Worm (Caenorhabditis elegans): Measurements from ENCODE around the gene fzo-1.

fzo-1 gene

DNA sequence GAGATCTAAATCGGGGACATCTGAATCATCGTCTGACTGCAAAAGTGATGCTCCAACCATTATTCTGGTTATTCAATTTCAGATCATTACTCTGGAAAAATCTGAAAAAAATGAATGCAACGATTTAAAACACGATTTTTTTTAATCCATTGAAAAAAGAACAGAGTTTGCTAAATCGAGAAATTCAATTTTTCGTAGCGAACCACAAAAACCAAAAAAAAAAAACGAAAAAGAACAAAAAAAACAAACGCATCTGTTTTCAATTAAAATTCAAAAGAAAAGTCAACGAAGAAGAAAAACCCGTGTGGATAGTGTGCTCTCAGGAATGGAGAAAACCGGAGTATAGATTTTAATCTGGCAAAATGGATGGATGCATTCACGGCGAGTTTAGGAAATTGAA lies 22.3 kb upstream of the fzo-1 start, which contains the start of gene F55C12.4:
Gene F55C12.4 (minus strand): TSS at position 101 of the 400 bp plus-strand sequence.
- TF ChIP-seq nhr-25 (tag; optimal IDR thresholded peaks at IDR 0.05; ENCODE audit: borderline replicate concordance, insufficient read depth) (no peak), ZK337.2 (GFP tag; IDR thresholded peaks at IDR 0.05) (no peak), daf-19 (GFP tag; conservative IDR thresholded peaks at IDR 0.05) (no peak), ceh-20 (GFP tag; IDR thresholded peaks at IDR 0.05) (no peak), madf-5 (GFP tag; IDR thresholded peaks at IDR 0.05) (no peak), lin-39 (tag; optimal IDR thresholded peaks at IDR 0.05) (no peak), dmd-8 (GFP tag; IDR thresholded peaks at IDR 0.05) (no peak), ceh-62 (tag; optimal IDR thresholded peaks at IDR 0.05) (no peak), F49E8.2 (tag; optimal IDR thresholded peaks at IDR 0.05; ENCODE audit: borderline replicate concordance) (no peak), ceh-82 (tag; optimal IDR thresholded peaks at IDR 0.05) (no peak), fkh-10 (GFP tag; optimal IDR thresholded peaks at IDR 0.05) (no peak), D1046.2 (GFP tag; IDR thresholded peaks at IDR 0.05) (no peak), zip-11 (GFP tag; IDR thresholded peaks at IDR 0.05) (no peak), hlh-11 (tag; optimal IDR thresholded peaks at IDR 0.05) (no peak), ZK546.5 (tag; optimal IDR thresholded peaks at IDR 0.05) (no peak)

DNA sequence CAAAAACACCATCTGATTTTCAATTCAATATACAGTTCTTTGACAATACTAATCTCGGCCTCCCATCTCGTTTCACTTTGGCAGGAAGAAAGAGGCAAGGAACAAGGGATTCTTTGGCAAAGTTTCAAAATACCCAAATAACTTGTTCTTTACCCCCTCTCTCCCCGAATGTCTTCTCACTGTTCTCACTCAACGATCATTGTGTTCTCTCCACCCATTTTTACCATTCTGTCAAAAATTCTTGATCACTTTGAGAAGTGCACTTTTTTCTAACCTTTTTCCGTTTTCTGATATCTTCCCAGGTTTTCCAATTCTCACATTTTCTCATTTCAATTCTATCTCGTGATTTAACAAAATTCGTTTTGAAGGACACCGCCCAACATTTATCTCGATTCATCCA lies 18.1 kb upstream of the fzo-1 start, which contains the start of gene H41C03.1:
Gene H41C03.1 (plus strand): TSS at position 301 of the 400 bp plus-strand sequence.
- TF ChIP-seq ceh-82 (tag; optimal IDR thresholded peaks at IDR 0.05) (no peak), duxl-1 (tag; optimal IDR thresholded peaks at IDR 0.05; ENCODE audit: poor library complexity) (no peak), ZK546.5 (tag; optimal IDR thresholded peaks at IDR 0.05) (no peak), zip-11 (GFP tag; IDR thresholded peaks at IDR 0.05) (no peak), saeg-2 (GFP tag; IDR thresholded peaks at IDR 0.05) (no peak), F10B5.3 (tag; optimal IDR thresholded peaks at IDR 0.05) (no peak), ces-1 (GFP tag; optimal IDR thresholded peaks at IDR 0.05) (no peak), pha-4 (GFP tag; IDR thresholded peaks at IDR 0.05) (no peak), pha-4 (tag; optimal IDR thresholded peaks at IDR 0.05) (no peak), nhr-42 (GFP tag; IDR thresholded peaks at IDR 0.05) (no peak), spr-3 (GFP tag; optimal IDR thresholded peaks at IDR 0.05) (no peak), nhr-6 (tag; optimal IDR thresholded peaks at IDR 0.05) (no peak), snpc-1.2 (GFP tag; IDR thresholded peaks at IDR 0.05) (no peak)

DNA sequence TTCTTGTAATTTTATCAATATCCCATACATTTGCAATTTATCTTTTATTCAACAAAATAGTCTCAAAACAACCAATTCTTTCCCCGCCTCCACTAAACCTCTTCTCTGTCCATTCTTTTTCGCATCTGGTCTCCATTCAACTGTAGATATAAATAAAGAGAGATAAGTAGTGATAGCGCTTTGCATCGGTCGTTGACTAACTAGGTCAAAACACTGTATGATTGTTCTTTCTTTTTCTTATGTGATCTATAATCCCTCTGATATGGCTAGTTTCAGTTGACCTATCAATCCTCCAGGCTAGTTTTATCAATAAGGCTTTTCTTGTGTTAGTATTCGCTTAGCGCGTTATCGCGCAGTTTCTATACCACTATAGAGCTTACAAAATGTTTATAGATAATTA lies 17.3 kb upstream of the fzo-1 start:
- TF ChIP-seq nhr-76 (tag; optimal IDR thresholded peaks at IDR 0.05) (no peak), skn-1 (tag; optimal IDR thresholded peaks at IDR 0.05) (no peak), nhr-28 (tag; optimal IDR thresholded peaks at IDR 0.05) (peak; percentile 62)

DNA sequence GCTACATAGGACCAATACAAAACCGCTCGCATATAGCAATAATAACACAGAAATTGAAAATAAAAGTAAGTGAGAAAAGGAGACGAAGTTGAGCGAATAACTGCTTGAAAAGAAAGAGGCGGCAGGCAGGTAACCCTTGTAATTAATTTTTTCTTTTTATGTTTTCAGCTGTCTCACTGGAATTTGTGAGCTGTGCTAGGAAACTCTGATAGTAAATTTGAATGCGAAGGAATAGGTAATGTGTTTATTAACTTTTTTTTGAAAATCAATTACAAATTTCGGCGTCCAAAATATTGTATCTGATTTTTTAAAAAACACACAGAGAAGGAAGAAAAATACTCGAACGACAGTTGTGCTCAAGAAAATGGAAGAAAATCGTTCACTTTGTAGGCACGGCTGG lies 16.0 kb upstream of the fzo-1 start, which contains the start of gene H41C03.2:
Gene H41C03.2 (minus strand): TSS at position 101 of the 400 bp plus-strand sequence.
- TF ChIP-seq nhr-42 (GFP tag; IDR thresholded peaks at IDR 0.05) (no peak), Y75B8A.6 (GFP tag; IDR thresholded peaks at IDR 0.05) (no peak), ceh-82 (tag; optimal IDR thresholded peaks at IDR 0.05) (no peak), daf-8 (GFP tag; IDR thresholded peaks at IDR 0.05) (no peak), pqm-1 (tag; optimal IDR thresholded peaks at IDR 0.05) (no peak), unc-62 (GFP tag; optimal IDR thresholded peaks at IDR 0.05 in 1 of 2) (peak in 1 of 2 experiments; percentile 75), unc-62 (tag; optimal IDR thresholded peaks at IDR 0.05) (no peak), lin-15B (tag; optimal IDR thresholded peaks at IDR 0.05) (no peak)

DNA sequence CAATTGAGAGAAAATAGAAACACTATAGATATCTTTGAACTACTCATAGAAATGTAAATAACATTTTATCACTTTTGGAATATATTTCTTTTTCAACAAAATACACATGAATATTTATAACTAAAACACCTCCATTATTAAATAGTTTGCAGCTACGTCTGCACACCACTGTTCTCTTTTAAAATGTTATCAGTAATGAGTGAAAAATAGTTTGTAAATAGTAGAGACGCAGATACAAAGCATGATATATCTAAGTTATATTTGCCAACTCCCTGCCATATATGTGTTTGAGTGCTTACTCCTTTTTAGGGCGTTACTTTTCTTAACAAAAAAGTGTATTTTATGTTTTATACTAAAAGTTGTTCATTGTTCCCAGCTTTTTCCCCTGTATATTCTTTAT lies 10.2 kb upstream of the fzo-1 start:
- TF ChIP-seq nhr-28 (tag; optimal IDR thresholded peaks at IDR 0.05) (peak; percentile 72), cey-2 (tag; optimal IDR thresholded peaks at IDR 0.05; ENCODE audit: borderline replicate concordance, insufficient read depth) (no peak), daf-19 (GFP tag; conservative IDR thresholded peaks at IDR 0.05) (no peak), pqm-1 (tag; optimal IDR thresholded peaks at IDR 0.05) (peak; percentile 12), dve-1 (tag; optimal IDR thresholded peaks at IDR 0.05; ENCODE audit: insufficient read depth) (peak; percentile 34)

Data from whole organism, L4 larva.